Worm (Caenorhabditis elegans) whole organism, L4/young adult: ENCODE results near the gene C33D9.3.

ENCODE experiments used
- dao-5 ChIP-seq: sonication (generic microtip); optimal IDR thresholded peaks from 2 replicates; lab custom pipeline; 2016; ENCODE audit warnings: missing genotype, missing genetic modification characterization, moderate library complexity, missing compliant biosample characterization
- him-1 ChIP-seq: sonication (generic microtip); optimal IDR thresholded peaks from 2 replicates; lab custom pipeline; 2016; ENCODE audit warnings: missing genotype, missing genetic modification reagents, missing genetic modification characterization, missing compliant biosample characterization

ce11 chrIV:8816617-8817016 lies 23.9 kb upstream of the C33D9.3 start:
- TF ChIP-seq him-1, result no peak
- no peak for TF ChIP-seq dao-5
